Worm (Caenorhabditis elegans) whole organism, L4 larva: ENCODE results near the gene lpr-4.

Experiments
- F37D6.2 ChIP-seq: sonication (generic microtip); optimal IDR thresholded peaks from 2 replicates; lab custom pipeline; 2016; ENCODE audit warnings: mild to moderate bottlenecking, missing genetic modification characterization, missing compliant biosample characterization
- arid-1 ChIP-seq: fragments of 200-800 bp; sonication (Bioruptor generic); conservative IDR thresholded peaks from 2 replicates; pipeline ENCODE4 v1.3.6; 2022; ENCODE audit warnings: missing genetic modification reagents, missing genetic modification characterization, missing compliant biosample characterization
- attf-4 ChIP-seq: sonication (generic microtip); optimal IDR thresholded peaks from 3 replicates; lab custom pipeline; 2017; ENCODE audit warnings: missing biosample characterization, missing genetic modification characterization
- ceh-20 ChIP-seq: fragments of 200-800 bp; sonication (Bioruptor generic); IDR thresholded peaks from 2 replicates; pipeline ENCODE4 v1.3.6; 2022; ENCODE audit warnings: missing genetic modification reagents, missing genetic modification characterization, missing compliant biosample characterization
- ceh-28 ChIP-seq: fragments of 150-350 bp; optimal IDR thresholded peaks from 2 replicates; lab custom pipeline; 2014; ENCODE audit warnings: missing biosample characterization, missing genetic modification reagents, missing genetic modification characterization
- ceh-44 ChIP-seq: fragments of 200-800 bp; sonication (Bioruptor generic); IDR thresholded peaks from 2 replicates; pipeline ENCODE4 v1.3.6; 2022; ENCODE audit warnings: missing genetic modification reagents, missing genetic modification characterization, missing compliant biosample characterization
- ctbp-1 ChIP-seq: fragments of 200-800 bp; sonication (Bioruptor generic); IDR thresholded peaks from 2 replicates; pipeline ENCODE4 v1.3.6; 2022; ENCODE audit warnings: missing genetic modification reagents, missing genetic modification characterization, missing compliant biosample characterization
- daf-19 ChIP-seq: fragments of 200-800 bp; sonication (Bioruptor generic); conservative IDR thresholded peaks from 2 replicates; pipeline ENCODE4 v1.3.6; 2022; ENCODE audit warnings: missing genetic modification characterization, missing compliant biosample characterization
- dmd-8 ChIP-seq: fragments of 200-800 bp; sonication (Bioruptor generic); IDR thresholded peaks from 2 replicates; pipeline ENCODE4 v1.3.6; 2022; ENCODE audit warnings: missing genetic modification characterization, missing compliant biosample characterization
- dmd-9 ChIP-seq: fragments of 200-800 bp; sonication (Bioruptor generic); IDR thresholded peaks from 2 replicates; pipeline ENCODE4 v1.3.6; 2022; ENCODE audit warnings: missing genetic modification reagents, missing genetic modification characterization, missing compliant biosample characterization
- dpl-1 ChIP-seq: fragments of 150-350 bp; optimal IDR thresholded peaks from 2 replicates; lab custom pipeline; 2014; ENCODE audit warnings: missing biosample characterization, missing genetic modification reagents, missing genetic modification characterization
- duxl-1 ChIP-seq: sonication (generic microtip); optimal IDR thresholded peaks from 2 replicates; lab custom pipeline; 2016; ENCODE audit warnings: mild to moderate bottlenecking, missing genetic modification characterization, moderate library complexity, missing compliant biosample characterization; ENCODE audit not compliant: poor library complexity
- dve-1 ChIP-seq: sonication (generic microtip); optimal IDR thresholded peaks from 2 replicates; lab custom pipeline; 2017; ENCODE audit warnings: antibody characterized with exemption, mild to moderate bottlenecking, missing genetic modification characterization, missing compliant biosample characterization; ENCODE audit not compliant: insufficient read depth
- egl-27 ChIP-seq: sonication (generic microtip); optimal IDR thresholded peaks from 3 replicates; lab custom pipeline; 2017; ENCODE audit warnings: missing biosample characterization, missing genetic modification reagents, missing genetic modification characterization
- fkh-10 ChIP-seq: fragments of 150-350 bp; optimal IDR thresholded peaks from 2 replicates; lab custom pipeline; 2014; ENCODE audit warnings: missing biosample characterization, missing genetic modification reagents, missing genetic modification characterization
- hif-1 ChIP-seq, 2 experiments: sonication (generic microtip); optimal IDR thresholded peaks; 2 replicates each; lab custom pipeline; 2016 to 2017; ENCODE audit warnings: missing compliant biosample characterization in 2 of 2, missing genetic modification characterization in 2 of 2, missing genetic modification reagents in 2 of 2, missing genotype in 2 of 2, mild to moderate bottlenecking in 1 of 2
- hlh-30 ChIP-seq: sonication (generic microtip); optimal IDR thresholded peaks from 2 replicates; lab custom pipeline; 2017; ENCODE audit warnings: antibody characterized with exemption, mild to moderate bottlenecking, missing genetic modification characterization, missing compliant biosample characterization; ENCODE audit not compliant: insufficient read depth
- jun-1 ChIP-seq: fragments of 150-350 bp; optimal IDR thresholded peaks from 2 replicates; lab custom pipeline; 2014; ENCODE audit warnings: missing biosample characterization, missing genetic modification reagents, missing genetic modification characterization
- lim-7 ChIP-seq: fragments of 200-800 bp; sonication (Bioruptor generic); IDR thresholded peaks from 2 replicates; pipeline ENCODE4 v1.3.6; 2022; ENCODE audit warnings: missing genetic modification characterization, missing compliant biosample characterization
- lin-1 ChIP-seq: fragments of 200-800 bp; sonication (Bioruptor generic); IDR thresholded peaks from 2 replicates; pipeline ENCODE4 v1.3.6; 2022; ENCODE audit warnings: missing genetic modification reagents, missing genetic modification characterization, missing compliant biosample characterization
- lin-13 ChIP-seq: fragments of 150-350 bp; optimal IDR thresholded peaks from 2 replicates; lab custom pipeline; 2014; ENCODE audit warnings: missing biosample characterization, missing genetic modification reagents, missing genetic modification characterization
- lir-3 ChIP-seq: sonication (generic microtip); optimal IDR thresholded peaks from 2 replicates; lab custom pipeline; 2016; ENCODE audit warnings: mild to moderate bottlenecking, missing genetic modification characterization, missing compliant biosample characterization
- lsy-2 ChIP-seq, 2 experiments: fragments of 150-350 bp in 1 of 2; sonication (generic microtip) in 1 of 2; optimal IDR thresholded peaks; 2 replicates each; lab custom pipeline; 2014 to 2017; ENCODE audit warnings: missing biosample characterization in 2 of 2, missing genetic modification characterization in 2 of 2
- mdl-1 ChIP-seq, 2 experiments: fragments of 150-350 bp in 1 of 2; sonication (generic microtip) in 1 of 2; optimal IDR thresholded peaks; 2 replicates each; lab custom pipeline; 2014 to 2017; ENCODE audit warnings: missing biosample characterization in 2 of 2, missing genetic modification characterization in 2 of 2
- mdt-29 ChIP-seq: fragments of 200-800 bp; sonication (Bioruptor generic); IDR thresholded peaks from 2 replicates; pipeline ENCODE4 v1.3.6; 2022; ENCODE audit warnings: missing genetic modification reagents, missing genetic modification characterization, missing compliant biosample characterization
- mep-1 ChIP-seq: fragments of 150-350 bp; sonication (generic microtip); optimal IDR thresholded peaks from 3 replicates; lab custom pipeline; 2014; ENCODE audit warnings: missing biosample characterization, missing genetic modification characterization
- mxl-2 ChIP-seq: fragments of 200-800 bp; sonication (Bioruptor generic); conservative IDR thresholded peaks from 2 replicates; pipeline ENCODE4 v1.3.6; 2022; ENCODE audit warnings: missing genetic modification reagents, missing genetic modification characterization, missing compliant biosample characterization
- mxl-3 ChIP-seq: fragments of 200-800 bp; sonication (Bioruptor generic); optimal IDR thresholded peaks from 2 replicates; lab custom pipeline; 2018; ENCODE audit warnings: mild to moderate bottlenecking, missing genetic modification characterization, missing compliant biosample characterization
- nhr-111 ChIP-seq: fragments of 200-800 bp; sonication (Bioruptor generic); optimal IDR thresholded peaks from 2 replicates; lab custom pipeline; 2018; ENCODE audit warnings: mild to moderate bottlenecking, missing genetic modification characterization, missing compliant biosample characterization
- nhr-25 ChIP-seq: sonication (generic microtip); optimal IDR thresholded peaks from 2 replicates; lab custom pipeline; 2017; ENCODE audit warnings: missing genetic modification characterization, mild to moderate bottlenecking, missing compliant biosample characterization, antibody characterized with exemption, moderate library complexity, borderline replicate concordance; ENCODE audit not compliant: insufficient read depth
- nhr-48 ChIP-seq: sonication (generic microtip); optimal IDR thresholded peaks from 2 replicates; lab custom pipeline; 2016; ENCODE audit warnings: mild to moderate bottlenecking, missing genetic modification characterization, missing compliant biosample characterization
- nhr-6 ChIP-seq: fragments of 150-350 bp; optimal IDR thresholded peaks from 2 replicates; lab custom pipeline; 2014; ENCODE audit warnings: missing biosample characterization, missing genetic modification characterization
- nhr-76 ChIP-seq: fragments of 150-350 bp; optimal IDR thresholded peaks from 2 replicates; lab custom pipeline; 2014; ENCODE audit warnings: missing biosample characterization, missing genetic modification characterization
- php-3 ChIP-seq: fragments of 200-800 bp; sonication (Bioruptor generic); IDR thresholded peaks from 2 replicates; pipeline ENCODE4 v1.3.6; 2022; ENCODE audit warnings: missing genetic modification reagents, missing genetic modification characterization, missing compliant biosample characterization
- pqm-1 ChIP-seq: sonication (generic microtip); optimal IDR thresholded peaks from 2 replicates; lab custom pipeline; 2017; ENCODE audit warnings: missing biosample characterization, missing genetic modification characterization
- rbr-2 ChIP-seq: sonication (generic microtip); optimal IDR thresholded peaks from 2 replicates; lab custom pipeline; 2016; ENCODE audit warnings: missing genotype, missing genetic modification characterization, missing compliant biosample characterization
- saeg-2 ChIP-seq: fragments of 200-800 bp; sonication (Bioruptor generic); IDR thresholded peaks from 2 replicates; pipeline ENCODE4 v1.3.6; 2022; ENCODE audit warnings: missing genetic modification reagents, missing genetic modification characterization, missing compliant biosample characterization
- sdz-12 ChIP-seq: fragments of 200-800 bp; sonication (Bioruptor generic); optimal IDR thresholded peaks from 2 replicates; lab custom pipeline; 2018; ENCODE audit warnings: mild to moderate bottlenecking, missing genetic modification characterization, missing compliant biosample characterization
- set-16 ChIP-seq: fragments of 200-800 bp; sonication (Bioruptor generic); IDR thresholded peaks from 2 replicates; pipeline ENCODE4 v1.3.6; 2022; ENCODE audit warnings: missing genetic modification reagents, missing genetic modification characterization, missing compliant biosample characterization
- snpc-1.2 ChIP-seq: fragments of 200-800 bp; sonication (Bioruptor generic); IDR thresholded peaks from 2 replicates; pipeline ENCODE4 v1.3.6; 2022; ENCODE audit warnings: missing genetic modification reagents, missing genetic modification characterization, missing compliant biosample characterization
- spr-3 ChIP-seq: fragments of 200-800 bp; sonication (Bioruptor generic); optimal IDR thresholded peaks from 2 replicates; lab custom pipeline; 2018; ENCODE audit warnings: mild to moderate bottlenecking, missing genetic modification characterization, missing compliant biosample characterization
- unc-62 ChIP-seq, 3 experiments: fragments of 150-350 bp in 1 of 3; sonication (generic microtip); optimal IDR thresholded peaks in 2 of 3; peaks in 1 of 3; 1 replicate in 1 of 3; 2 replicates in 2 of 3; lab custom pipeline; 2014 to 2017; ENCODE audit warnings: missing biosample characterization in 3 of 3, missing genetic modification characterization in 3 of 3, missing genetic modification reagents in 3 of 3, missing genotype in 1 of 3
- vab-7 ChIP-seq: fragments of 200-800 bp; sonication (Bioruptor generic); IDR thresholded peaks from 2 replicates; pipeline ENCODE4 v1.3.6; 2022; ENCODE audit warnings: missing genetic modification reagents, missing genetic modification characterization, missing compliant biosample characterization
- zag-1 ChIP-seq: fragments of 150-350 bp; optimal IDR thresholded peaks from 2 replicates; lab custom pipeline; 2014; ENCODE audit warnings: missing biosample characterization, missing genetic modification characterization
- zfp-2 ChIP-seq: sonication (generic microtip); optimal IDR thresholded peaks from 2 replicates; lab custom pipeline; 2016; ENCODE audit warnings: mild to moderate bottlenecking, missing genetic modification characterization, missing compliant biosample characterization
- zip-11 ChIP-seq: fragments of 200-800 bp; sonication (Bioruptor generic); IDR thresholded peaks from 2 replicates; pipeline ENCODE4 v1.3.6; 2022; ENCODE audit warnings: missing genetic modification characterization, missing compliant biosample characterization

Gene lpr-4

DNA sequence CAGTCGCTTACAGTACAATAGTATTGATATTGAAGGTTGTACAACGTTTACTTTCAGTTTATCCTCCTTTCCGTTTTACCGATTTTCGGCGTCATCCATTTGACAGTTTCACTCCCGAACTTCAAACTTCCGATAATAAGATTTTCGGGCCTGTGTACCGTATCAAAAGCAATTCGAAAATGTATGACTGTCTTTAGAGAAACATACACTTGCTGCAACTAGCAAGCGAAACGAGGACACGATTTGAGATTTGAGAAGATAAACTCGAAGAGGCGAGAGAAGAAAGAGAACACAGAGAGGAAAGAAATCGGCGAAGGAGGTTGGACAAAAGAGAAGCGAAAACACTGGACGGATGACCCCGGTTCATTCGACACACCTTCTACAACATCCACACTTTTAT is 3.0 kb upstream of the lpr-4 start, which contains the start of gene lpr-5:
lpr-5 (plus strand) TSS at position 220 of the 400 bp plus-strand sequence.
- TF ChIP-seq dpl-1 (GFP tag; lab: Kevin White, UChicago) (no peak), duxl-1 (no peak), spr-3 (GFP tag; lab: Kevin White, UChicago) (no peak), lin-1 (GFP tag; lab: Robert Waterston, UW) (no peak), daf-19 (no peak)

DNA sequence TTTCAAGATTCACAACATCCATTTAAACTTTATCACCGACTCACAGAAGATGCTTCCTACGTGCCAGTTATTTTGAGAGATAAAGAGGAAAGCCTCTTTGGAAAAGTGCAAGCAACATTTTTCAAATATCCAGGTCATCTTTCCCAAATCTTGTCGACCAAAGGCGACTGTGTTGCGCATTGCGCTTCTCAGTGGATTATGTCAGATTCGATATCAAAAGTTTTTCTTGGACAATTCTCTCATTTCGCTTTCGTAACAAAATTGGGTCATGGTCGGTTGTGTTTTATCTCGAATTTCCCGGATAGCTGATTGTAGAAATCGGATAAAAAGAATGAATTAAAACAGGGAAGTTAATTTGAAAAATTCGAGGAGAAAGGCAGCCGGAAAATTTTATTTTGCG is 2.3 kb downstream of the lpr-4 start:
- TF ChIP-seq pqm-1, result no peak
- no peak for TF ChIP-seq nhr-48 (tag; lab: Kevin White, UChicago)
- no peak for TF ChIP-seq lin-13 (GFP tag; lab: Kevin White, UChicago)

DNA sequence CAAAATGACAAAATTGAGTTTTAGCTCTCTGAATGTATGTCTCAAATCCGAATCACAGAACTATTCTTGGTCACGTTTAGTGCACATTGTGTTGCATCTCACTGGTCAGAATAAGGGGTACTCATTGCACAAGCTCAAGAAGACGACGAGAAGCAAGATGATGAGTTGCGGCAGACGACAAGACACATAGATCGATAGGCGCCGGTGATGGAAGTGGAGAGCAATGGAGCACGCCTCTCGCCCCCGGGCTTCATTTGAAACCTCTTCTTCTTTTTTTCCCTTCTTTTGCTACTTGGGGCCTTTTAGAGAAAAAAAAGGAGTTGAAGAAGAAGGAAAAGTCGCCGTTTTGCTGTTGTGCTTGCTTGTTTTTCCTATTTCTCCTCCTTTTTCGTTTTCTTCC is 3.4 kb downstream of the lpr-4 start, which contains the start of gene apt-9:
apt-9 (plus strand) TSS at position 194 of the 400 bp plus-strand sequence.
- no peak for TF ChIP-seq ceh-44 (GFP tag; lab: Robert Waterston, UW)
- no peak for TF ChIP-seq zag-1 (tag; lab: Kevin White, UChicago)
- no peak for TF ChIP-seq jun-1 (tag; lab: Kevin White, UChicago)
- peak in 1 of 2 experiments; percentile 50 for TF ChIP-seq lsy-2 (tag; optimal IDR thresholded peaks at IDR 0.05; lab: Kevin White, UChicago)
- no peak for TF ChIP-seq php-3
- TF ChIP-seq dmd-8 (GFP tag; lab: Robert Waterston, UW), result no peak
- TF ChIP-seq zip-11 (GFP tag; lab: Robert Waterston, UW), result no peak
- TF ChIP-seq vab-7 (GFP tag; lab: Robert Waterston, UW), result 0 out of 2 replicates have a peak, but pooled peaks have one; percentile 18
- TF ChIP-seq attf-4 (tag; lab: Kevin White, UChicago), result no peak
- TF ChIP-seq mep-1 (tag; lab: Kevin White, UChicago), result peak; percentile 47
- TF ChIP-seq nhr-76 (tag; lab: Kevin White, UChicago), result no peak
- no peak for TF ChIP-seq arid-1 (GFP tag; lab: Robert Waterston, UW)
- TF ChIP-seq fkh-10 (GFP tag; lab: Kevin White, UChicago), result peak; percentile 58
- no peak for TF ChIP-seq mxl-3 (GFP tag; lab: Kevin White, UChicago)
- TF ChIP-seq mxl-2 (GFP tag; lab: Robert Waterston, UW), result no peak
- TF ChIP-seq F37D6.2 (tag; lab: Kevin White, UChicago), result no peak
- no peak for TF ChIP-seq nhr-25 (tag; lab: Kevin White, UChicago)
- no peak for TF ChIP-seq nhr-111 (GFP tag; lab: Kevin White, UChicago)
- TF ChIP-seq mdt-29 (GFP tag; lab: Robert Waterston, UW), result no peak
- TF ChIP-seq dpl-1 (GFP tag; lab: Kevin White, UChicago), result no peak
- no peak for TF ChIP-seq dmd-9 (GFP tag; lab: Robert Waterston, UW)
- TF ChIP-seq ceh-20, result peak; percentile 43; the same call in 1 of the 2 replicates
- peak; percentile 16 for TF ChIP-seq ceh-28
- TF ChIP-seq nhr-48 (tag; lab: Kevin White, UChicago), result no peak
- no peak for TF ChIP-seq saeg-2 (GFP tag; lab: Robert Waterston, UW)
- TF ChIP-seq unc-62 (GFP tag; optimal IDR thresholded peaks at IDR 0.05 in 1 of 2; lab: Kevin White, UChicago), result peak in 1 of 2 experiments; percentile 92
- no peak for TF ChIP-seq unc-62 (tag; optimal IDR thresholded peaks at IDR 0.05; lab: Kevin White, UChicago)
- TF ChIP-seq hlh-30, result no peak
- no peak for TF ChIP-seq snpc-1.2 (GFP tag; lab: Robert Waterston, UW)
- TF ChIP-seq hif-1 (tag; optimal IDR thresholded peaks at IDR 0.05; lab: Kevin White, UChicago), result no peak
- TF ChIP-seq nhr-6, result no peak
- no peak for TF ChIP-seq egl-27
- peak; percentile 54 for TF ChIP-seq rbr-2 (tag; lab: Kevin White, UChicago)
- TF ChIP-seq set-16 (GFP tag; lab: Robert Waterston, UW), result peak; percentile 17; the same call in 1 of the 2 replicates
- no peak for TF ChIP-seq sdz-12
- TF ChIP-seq mdl-1 (tag; optimal IDR thresholded peaks at IDR 0.05; lab: Kevin White, UChicago), result peak in 1 of 2 experiments; percentile 26
- no peak for TF ChIP-seq dve-1 (tag; lab: Kevin White, UChicago)
- no peak for TF ChIP-seq spr-3 (GFP tag; lab: Kevin White, UChicago)
- peak; percentile 51; the same call in 1 of the 2 replicates for TF ChIP-seq ctbp-1 (GFP tag; lab: Robert Waterston, UW)
- no peak for TF ChIP-seq zfp-2 (tag; lab: Kevin White, UChicago)
- no peak for TF ChIP-seq lim-7 (GFP tag; lab: Robert Waterston, UW)
- no peak for TF ChIP-seq lir-3 (tag; lab: Kevin White, UChicago)
